Worm (Caenorhabditis elegans) whole organism, L3 larva: ENCODE data around the gene flp-3.

Source experiments
- R02D3.7 ChIP-seq: fragments of 150-350 bp; optimal IDR thresholded peaks from 2 replicates; lab custom pipeline; 2014; ENCODE audit warnings: missing biosample characterization, missing genetic modification characterization
- ama-1 ChIP-seq: fragments of 150-350 bp; optimal IDR thresholded peaks from 2 replicates; lab custom pipeline; 2018
- ceh-16 ChIP-seq: sonication (generic microtip); optimal IDR thresholded peaks from 2 replicates; lab custom pipeline; 2017; ENCODE audit warnings: missing biosample characterization, missing genetic modification characterization
- ceh-28 ChIP-seq: fragments of 150-350 bp; optimal IDR thresholded peaks from 2 replicates; lab custom pipeline; 2014; ENCODE audit warnings: missing biosample characterization, missing genetic modification reagents, missing genetic modification characterization
- ceh-82 ChIP-seq: fragments of 150-350 bp; optimal IDR thresholded peaks from 2 replicates; lab custom pipeline; 2014; ENCODE audit warnings: missing biosample characterization, missing genetic modification characterization
- daf-12 ChIP-seq: fragments of 150-350 bp; optimal IDR thresholded peaks from 2 replicates; lab custom pipeline; 2014; ENCODE audit warnings: missing biosample characterization, missing genetic modification reagents, missing genetic modification characterization
- egl-5 ChIP-seq: fragments of 150-350 bp; optimal IDR thresholded peaks from 2 replicates; lab custom pipeline; 2017; ENCODE audit warnings: missing biosample characterization, missing genetic modification reagents, missing genetic modification characterization, inconsistent platforms
- elt-1 ChIP-seq: fragments of 150-350 bp; optimal IDR thresholded peaks from 2 replicates; lab custom pipeline; 2014; ENCODE audit warnings: missing biosample characterization, missing genetic modification characterization
- elt-2 ChIP-seq: sonication (generic microtip); optimal IDR thresholded peaks from 2 replicates; lab custom pipeline; 2016; ENCODE audit warnings: missing genetic modification reagents, mild to moderate bottlenecking, missing genetic modification characterization, missing compliant biosample characterization
- eor-1 ChIP-seq, 2 experiments: fragments of 150-350 bp; optimal IDR thresholded peaks; 2 replicates each; lab custom pipeline; 2014 to 2018; ENCODE audit warnings: missing biosample characterization in 2 of 2, missing genetic modification characterization in 2 of 2
- fkh-10 ChIP-seq: sonication (generic microtip); optimal IDR thresholded peaks from 2 replicates; lab custom pipeline; 2017; ENCODE audit warnings: missing biosample characterization, missing genetic modification reagents, missing genetic modification characterization
- fos-1 ChIP-seq: fragments of 150-350 bp; optimal IDR thresholded peaks from 2 replicates; lab custom pipeline; 2014; ENCODE audit warnings: missing biosample characterization, missing genetic modification characterization
- jun-1 ChIP-seq: fragments of 150-350 bp; optimal IDR thresholded peaks from 2 replicates; lab custom pipeline; 2014; ENCODE audit warnings: missing biosample characterization, missing genetic modification reagents, missing genetic modification characterization
- lin-15B ChIP-seq: fragments of 150-350 bp; optimal IDR thresholded peaks from 2 replicates; lab custom pipeline; 2014; ENCODE audit warnings: missing biosample characterization, missing genetic modification characterization
- lin-39 ChIP-seq: fragments of 150-350 bp; optimal IDR thresholded peaks from 2 replicates; lab custom pipeline; 2018; ENCODE audit warnings: missing biosample characterization, missing genetic modification reagents, missing genetic modification characterization
- mdl-1 ChIP-seq: fragments of 150-350 bp; optimal IDR thresholded peaks from 2 replicates; lab custom pipeline; 2014; ENCODE audit warnings: missing biosample characterization, missing genetic modification characterization
- mml-1 ChIP-seq: fragments of 150-350 bp; sonication (generic microtip); optimal IDR thresholded peaks from 3 replicates; lab custom pipeline; 2014; ENCODE audit warnings: missing biosample characterization, missing genetic modification characterization
- nfya-1 ChIP-seq: sonication (generic microtip); optimal IDR thresholded peaks from 2 replicates; lab custom pipeline; 2017; ENCODE audit warnings: missing genetic modification characterization, mild to moderate bottlenecking, missing compliant biosample characterization, antibody characterized with exemption, moderate library complexity; ENCODE audit not compliant: insufficient read depth
- nhr-11 ChIP-seq: fragments of 150-350 bp; optimal IDR thresholded peaks from 2 replicates; lab custom pipeline; 2014; ENCODE audit warnings: missing biosample characterization, missing genetic modification characterization
- nhr-12 ChIP-seq: fragments of 150-350 bp; optimal IDR thresholded peaks from 2 replicates; lab custom pipeline; 2014; ENCODE audit warnings: missing biosample characterization, missing genetic modification characterization
- nhr-23 ChIP-seq: fragments of 150-350 bp; optimal IDR thresholded peaks from 2 replicates; lab custom pipeline; 2014; ENCODE audit warnings: missing biosample characterization, missing genetic modification reagents, missing genetic modification characterization
- nhr-25 ChIP-seq: sonication (generic microtip); optimal IDR thresholded peaks from 2 replicates; lab custom pipeline; 2017; ENCODE audit warnings: missing biosample characterization, missing genetic modification characterization
- nhr-43 ChIP-seq: sonication (generic microtip); optimal IDR thresholded peaks from 2 replicates; lab custom pipeline; 2016; ENCODE audit warnings: mild to moderate bottlenecking, missing genetic modification characterization, missing compliant biosample characterization; ENCODE audit not compliant: poor library complexity, severe bottlenecking
- nhr-76 ChIP-seq: fragments of 150-350 bp; sonication (generic microtip); optimal IDR thresholded peaks from 5 replicates; lab custom pipeline; 2014; ENCODE audit warnings: missing biosample characterization, missing genetic modification characterization
- nhr-77 ChIP-seq: fragments of 150-350 bp; optimal IDR thresholded peaks from 2 replicates; lab custom pipeline; 2014; ENCODE audit warnings: missing biosample characterization, missing genetic modification characterization
- pqm-1 ChIP-seq: fragments of 150-350 bp; optimal IDR thresholded peaks from 2 replicates; lab custom pipeline; 2017; ENCODE audit warnings: missing biosample characterization, missing genetic modification characterization, inconsistent platforms
- sea-2 ChIP-seq: fragments of 150-350 bp; sonication (generic microtip); optimal IDR thresholded peaks from 4 replicates; lab custom pipeline; 2014; ENCODE audit warnings: missing biosample characterization, missing genetic modification reagents, missing genetic modification characterization
- snpc-4 ChIP-seq: fragments of 150-350 bp; optimal IDR thresholded peaks from 2 replicates; lab custom pipeline; 2014; ENCODE audit warnings: missing biosample characterization, missing genetic modification characterization
- tbx-2 ChIP-seq: sonication (generic microtip); optimal IDR thresholded peaks from 2 replicates; lab custom pipeline; 2016; ENCODE audit warnings: mild to moderate bottlenecking, missing genetic modification characterization, missing compliant biosample characterization
- unc-39 ChIP-seq: sonication (generic microtip); optimal IDR thresholded peaks from 4 replicates; lab custom pipeline; 2017; ENCODE audit warnings: missing biosample characterization, missing genetic modification characterization
- ztf-11 ChIP-seq: fragments of 150-350 bp; optimal IDR thresholded peaks from 2 replicates; lab custom pipeline; 2014; ENCODE audit warnings: missing biosample characterization, missing genetic modification characterization

Gene flp-3

DNA sequence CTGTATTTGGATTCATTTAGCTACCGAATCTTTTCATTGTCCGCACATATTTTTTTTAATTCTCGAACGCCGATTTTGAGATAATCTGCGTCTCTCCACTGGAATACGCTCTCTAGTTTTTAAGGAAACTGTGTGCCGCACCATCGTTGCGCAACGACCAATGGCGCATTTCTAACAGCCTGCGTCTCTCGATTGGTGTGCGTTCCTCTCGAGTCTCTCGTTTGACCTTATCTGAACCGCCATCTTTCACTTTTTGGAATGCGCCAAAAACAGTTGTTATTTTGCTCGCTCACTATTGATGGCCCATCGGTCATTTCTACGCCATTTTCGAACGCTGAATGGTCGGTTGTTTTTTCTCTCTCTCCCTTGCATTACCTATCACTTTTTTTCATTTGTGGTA is 9.5 kb downstream of the flp-3 start:
- TF ChIP-seq daf-12 (tag; lab: Kevin White, UChicago) (no peak), nhr-77 (no peak), nhr-43 (tag; lab: Kevin White, UChicago) (no peak), unc-39 (no peak), ztf-11 (tag; lab: Kevin White, UChicago) (no peak), nhr-25 (tag; lab: Kevin White, UChicago) (no peak), ceh-82 (tag; lab: Kevin White, UChicago) (no peak), egl-5 (tag; lab: Kevin White, UChicago) (no peak), R02D3.7 (no peak), nfya-1 (no peak), jun-1 (no peak), elt-1 (tag; lab: Kevin White, UChicago) (no peak), lin-39 (tag; lab: Kevin White, UChicago) (no peak), elt-2 (tag; lab: Kevin White, UChicago) (no peak), fkh-10 (GFP tag; lab: Kevin White, UChicago) (no peak), snpc-4 (tag; lab: Kevin White, UChicago) (no peak), pqm-1 (tag; lab: Kevin White, UChicago) (no peak), sea-2 (GFP tag; lab: Kevin White, UChicago) (no peak), nhr-76 (tag; lab: Kevin White, UChicago) (no peak), mdl-1 (no peak)

ce11 chrX:10081077-10081476 is 11.7 kb downstream of the flp-3 start:
- TF ChIP-seq elt-1 (tag; lab: Kevin White, UChicago): peak; percentile 43
- no peak for TF ChIP-seq nhr-77

- no peak for TF ChIP-seq fos-1 (tag; lab: Kevin White, UChicago)
- TF ChIP-seq nhr-77: no peak
- TF ChIP-seq lin-39 (tag; lab: Kevin White, UChicago): peak; percentile 40
- peak; percentile 33 for TF ChIP-seq nfya-1
- no peak for TF ChIP-seq snpc-4 (tag; lab: Kevin White, UChicago)
- TF ChIP-seq, all 47 proteins: peak for 2
Observed at ce11 chrX:10079230-10079629, 13.5 kb downstream of the flp-3 start.

- TF ChIP-seq ceh-28 (tag; lab: Kevin White, UChicago): peak; percentile 62
- no peak for TF ChIP-seq mdl-1
- TF ChIP-seq sea-2 (GFP tag; lab: Kevin White, UChicago): no peak
Observed at ce11 chrX:10078637-10079036, 14.1 kb downstream of the flp-3 start.

DNA sequence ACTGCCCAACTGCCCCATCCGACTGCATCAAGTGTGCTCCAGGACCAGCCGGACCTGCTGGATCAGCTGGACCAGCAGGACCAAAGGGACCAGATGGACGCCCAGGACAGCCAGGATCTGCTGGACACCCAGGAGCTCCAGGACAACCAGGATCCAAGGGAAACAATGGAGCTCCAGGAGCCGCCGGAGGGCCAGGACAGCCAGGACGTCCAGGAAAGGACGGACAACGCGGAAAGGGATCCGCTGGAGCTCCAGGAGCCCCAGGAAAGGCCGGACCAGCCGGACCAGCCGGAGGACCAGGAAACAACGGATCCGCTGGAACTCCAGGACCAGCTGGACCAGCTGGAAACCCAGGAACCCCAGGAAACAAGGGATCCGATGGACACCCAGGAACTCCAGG is 14.7 kb downstream of the flp-3 start:
- no peak for TF ChIP-seq daf-12 (tag; lab: Kevin White, UChicago)
- TF ChIP-seq lin-15B (tag; lab: Kevin White, UChicago): no peak
- TF ChIP-seq lin-39 (tag; lab: Kevin White, UChicago): no peak
- no peak for TF ChIP-seq nhr-77
- no peak for TF ChIP-seq eor-1 (tag; optimal IDR thresholded peaks at IDR 0.05; lab: Kevin White, UChicago)
- no peak for TF ChIP-seq snpc-4 (tag; lab: Kevin White, UChicago)
- TF ChIP-seq tbx-2 (tag; lab: Kevin White, UChicago): no peak
- TF ChIP-seq sea-2 (GFP tag; lab: Kevin White, UChicago): no peak
- no peak for TF ChIP-seq pqm-1 (tag; lab: Kevin White, UChicago)
- TF ChIP-seq nhr-11 (tag; lab: Kevin White, UChicago): no peak
- TF ChIP-seq ceh-16 (tag; lab: Kevin White, UChicago): no peak
- TF ChIP-seq ama-1 (lab: Kevin White, UChicago): no peak
- no peak for TF ChIP-seq nhr-23
- TF ChIP-seq nhr-12: no peak
- no peak for TF ChIP-seq mml-1 (tag; lab: Kevin White, UChicago)
- TF ChIP-seq nhr-25 (tag; lab: Kevin White, UChicago): no peak
- no peak for TF ChIP-seq fos-1 (tag; lab: Kevin White, UChicago)

DNA sequence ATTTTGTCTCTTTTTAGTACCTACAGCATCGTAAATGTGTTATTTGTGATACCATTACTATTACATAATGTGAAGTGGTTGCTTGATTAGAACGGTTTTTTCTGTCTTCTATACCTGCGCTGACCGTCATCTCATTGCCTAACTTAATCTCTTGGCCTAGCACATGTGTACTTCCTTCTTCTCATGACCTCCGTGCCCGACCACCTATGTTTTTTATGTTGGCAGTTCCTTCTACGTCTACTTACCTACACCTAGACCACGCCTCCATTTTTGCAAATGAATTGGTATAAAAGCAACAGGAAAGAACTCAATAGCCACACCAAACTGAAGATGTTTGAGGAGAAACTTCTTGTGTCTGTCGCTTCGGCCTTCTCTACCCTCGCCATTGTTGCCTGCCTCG is 15.5 kb downstream of the flp-3 start, which contains the start of gene col-176:
col-176 (plus strand) TSS at position 301 of the 400 bp plus-strand sequence.
- TF ChIP-seq nhr-23 (peak; percentile 58), lin-39 (tag; lab: Kevin White, UChicago) (no peak)
